Fruit fly (Drosophila melanogaster) whole organism, prepupa: ENCODE data around the gene Sec63.

Source experiments
- CG11902 ChIP-seq: fragments of 200-800 bp; sonication (Bioruptor generic); optimal IDR thresholded peaks from 3 replicates; lab custom pipeline; 2016; ENCODE audit warnings: missing biosample characterization, missing genetic modification characterization
- CG9139 ChIP-seq: fragments of 200-800 bp; sonication (Bioruptor generic); optimal IDR thresholded peaks from 3 replicates; lab custom pipeline; 2017; ENCODE audit warnings: missing biosample characterization, mild to moderate bottlenecking, missing genetic modification characterization
- Ets21C ChIP-seq: fragments of 200-800 bp; sonication (Bioruptor generic); optimal IDR thresholded peaks from 3 replicates; lab custom pipeline; 2016; ENCODE audit warnings: missing biosample characterization, missing genetic modification characterization
- Hr38 ChIP-seq: sonication (Bioruptor generic); optimal IDR thresholded peaks from 2 replicates; lab custom pipeline; 2016; ENCODE audit warnings: missing biosample characterization, missing genetic modification characterization
- Hr4 ChIP-seq: fragments of 200-800 bp; sonication (Bioruptor generic); optimal IDR thresholded peaks from 3 replicates; lab custom pipeline; 2016; ENCODE audit warnings: missing biosample characterization, missing genetic modification characterization
- Lpt ChIP-seq: fragments of 200-800 bp; sonication (Bioruptor generic); optimal IDR thresholded peaks from 3 replicates; lab custom pipeline; 2016; ENCODE audit warnings: missing biosample characterization, missing genetic modification characterization
- Sox102F ChIP-seq: fragments of 200-800 bp; sonication (Bioruptor generic); optimal IDR thresholded peaks from 2 replicates; lab custom pipeline; 2016; ENCODE audit warnings: missing biosample characterization, mild to moderate bottlenecking, missing genetic modification characterization
- achi ChIP-seq: fragments of 200-800 bp; sonication (Bioruptor generic); optimal IDR thresholded peaks from 3 replicates; lab custom pipeline; 2016; ENCODE audit warnings: missing biosample characterization, missing genetic modification characterization
- fd85E ChIP-seq: fragments of 200-800 bp; sonication (Bioruptor generic); optimal IDR thresholded peaks from 3 replicates; lab custom pipeline; 2016; ENCODE audit warnings: missing biosample characterization, missing genetic modification characterization

DNA sequence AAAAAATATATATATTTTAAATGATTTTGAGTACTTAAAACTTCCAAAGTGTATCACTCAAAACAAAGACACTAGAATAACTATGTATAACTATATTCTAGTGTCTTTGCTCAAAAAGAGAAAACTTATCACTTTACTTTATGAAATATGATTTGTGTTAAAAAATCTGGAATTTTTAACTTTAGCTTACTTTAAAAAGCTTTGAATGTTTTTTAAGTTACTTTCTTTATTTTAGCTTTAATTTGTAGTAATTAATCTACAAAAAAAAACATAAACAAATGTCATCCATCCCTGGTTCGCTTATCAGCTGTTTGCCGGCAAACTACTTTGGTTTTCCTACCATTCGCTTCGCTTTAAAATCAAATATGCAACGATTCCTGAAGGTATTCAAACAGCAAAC is 40.6 kb upstream of the Sec63 start, which contains the start of gene CG8607:
- TF ChIP-seq fd85E (GFP tag; lab: Kevin White, UChicago) (no peak), Ets21C (GFP tag; lab: Kevin White, UChicago) (no peak), Sox102F (GFP tag; lab: Kevin White, UChicago) (no peak), Lpt (GFP tag; lab: Kevin White, UChicago) (no peak), Hr4 (GFP tag; lab: Kevin White, UChicago) (no peak), CG9139 (GFP tag; lab: Kevin White, UChicago) (no peak), achi (GFP tag; lab: Kevin White, UChicago) (no peak), Hr38 (GFP tag; lab: Kevin White, UChicago) (no peak), CG11902 (no peak)
